Worm (Caenorhabditis elegans) whole organism, L4/young adult: ENCODE results near the gene F08B4.8.

Experiments
- W03F9.2 ChIP-seq: fragments of 150-350 bp; optimal IDR thresholded peaks from 2 replicates; lab custom pipeline; 2014; ENCODE audit warnings: missing biosample characterization, missing genetic modification characterization
- dao-5 ChIP-seq: sonication (generic microtip); optimal IDR thresholded peaks from 2 replicates; lab custom pipeline; 2016; ENCODE audit warnings: missing genotype, missing genetic modification characterization, moderate library complexity, missing compliant biosample characterization
- him-1 ChIP-seq: sonication (generic microtip); optimal IDR thresholded peaks from 2 replicates; lab custom pipeline; 2016; ENCODE audit warnings: missing genotype, missing genetic modification reagents, missing genetic modification characterization, missing compliant biosample characterization

ce11 chrIV:8697436-8697835, 20.0 kb downstream of the F08B4.8 start, which contains the start of gene ttll-11:
- no peak for TF ChIP-seq W03F9.2 (tag; lab: Kevin White, UChicago)
- TF ChIP-seq him-1 (tag; lab: Kevin White, UChicago): no peak
- no peak for TF ChIP-seq dao-5
